Worm (Caenorhabditis elegans) whole organism, midembryonic: Measurements from ENCODE around the gene F53F8.7.

ENCODE experiments used
- T22C8.4 ChIP-seq: fragments of 200-800 bp; sonication (Bioruptor generic); IDR thresholded peaks from 2 replicates; pipeline ENCODE4 v1.3.6; 2022; ENCODE audit warnings: missing genetic modification characterization, missing compliant biosample characterization
- cog-1 ChIP-seq: sonication (generic microtip); optimal IDR thresholded peaks from 2 replicates; lab custom pipeline; 2016; ENCODE audit warnings: missing genetic modification characterization, missing compliant biosample characterization
- med-1 ChIP-seq: sonication (generic microtip); optimal IDR thresholded peaks from 2 replicates; lab custom pipeline; 2017; ENCODE audit warnings: missing genetic modification characterization, mild to moderate bottlenecking, missing compliant biosample characterization, antibody characterized with exemption, missing genetic modification reagents; ENCODE audit not compliant: insufficient read depth
- ref-1 ChIP-seq: fragments of 200-800 bp; sonication (Bioruptor generic); conservative IDR thresholded peaks from 2 replicates; pipeline ENCODE4 v1.3.6; 2022; ENCODE audit warnings: missing genetic modification reagents, missing genetic modification characterization, missing compliant biosample characterization
- tab-1 ChIP-seq: fragments of 200-800 bp; sonication (Bioruptor generic); IDR thresholded peaks from 2 replicates; pipeline ENCODE4 v1.3.6; 2022; ENCODE audit warnings: missing genetic modification characterization, missing compliant biosample characterization

DNA sequence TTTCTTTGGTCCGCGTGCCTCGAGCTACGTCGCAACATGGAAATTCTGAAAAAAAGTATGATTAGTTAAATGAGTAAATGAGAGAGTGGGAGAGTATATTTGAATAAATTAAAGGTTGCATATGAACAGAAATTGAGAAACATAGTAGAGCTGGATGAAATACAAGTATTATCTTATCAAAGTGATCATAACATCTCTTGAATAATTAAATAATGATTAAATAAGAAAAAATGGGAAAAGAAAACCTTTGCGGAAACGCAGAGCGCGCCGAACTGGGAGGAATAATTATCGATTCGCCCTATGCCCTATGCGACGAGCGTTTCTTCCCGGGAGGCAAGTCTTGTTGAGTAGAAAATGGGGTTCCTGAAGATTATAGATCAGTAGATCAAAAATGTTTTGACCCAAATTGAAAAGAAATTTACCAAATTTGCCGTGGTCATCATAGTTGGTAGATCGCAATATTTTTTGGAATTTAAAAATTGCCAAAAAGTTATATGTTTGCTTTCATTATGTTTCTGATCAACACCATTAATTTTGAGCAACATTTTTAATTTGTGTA lies 8.6 kb downstream of the F53F8.7 start, which contains the start of gene F53F8.3:
- TF ChIP-seq T22C8.4 (GFP tag; lab: Robert Waterston, UW) (0 out of 2 replicates have a peak, but pooled peaks have one; percentile 26), cog-1 (tag; lab: Kevin White, UChicago) (no peak), tab-1 (GFP tag; lab: Robert Waterston, UW) (no peak), med-1 (GFP tag; lab: Kevin White, UChicago) (no peak), ref-1 (GFP tag; lab: Robert Waterston, UW) (no peak)
